Worm (Caenorhabditis elegans): Measurements from ENCODE around the gene gst-4.

gst-4 gene

ce11 chrIV:10177779-10178178 lies 35.8 kb downstream of the gst-4 start, which contains the start of gene mspn-1:
mspn-1 (plus strand) TSS chrIV:10177968.
- no peak for TF ChIP-seq ceh-82 (tag; optimal IDR thresholded peaks at IDR 0.05)
- peak; percentile 71 for TF ChIP-seq snpc-1.2 (GFP tag; IDR thresholded peaks at IDR 0.05)
- 0 out of 2 replicates have a peak, but pooled peaks have one; percentile 41 for TF ChIP-seq lin-38 (GFP tag; IDR thresholded peaks at IDR 0.05)
- no peak for TF ChIP-seq jun-1 (tag; optimal IDR thresholded peaks at IDR 0.05)
- TF ChIP-seq mes-2 (tag; optimal IDR thresholded peaks at IDR 0.05; ENCODE audit: poor library complexity, severe bottlenecking): peak; percentile 5
- TF ChIP-seq madf-5 (GFP tag; IDR thresholded peaks at IDR 0.05): 0 out of 4 replicates have a peak, but pooled peaks of 1 of the 2 experiments have one; percentile 12

DNA sequence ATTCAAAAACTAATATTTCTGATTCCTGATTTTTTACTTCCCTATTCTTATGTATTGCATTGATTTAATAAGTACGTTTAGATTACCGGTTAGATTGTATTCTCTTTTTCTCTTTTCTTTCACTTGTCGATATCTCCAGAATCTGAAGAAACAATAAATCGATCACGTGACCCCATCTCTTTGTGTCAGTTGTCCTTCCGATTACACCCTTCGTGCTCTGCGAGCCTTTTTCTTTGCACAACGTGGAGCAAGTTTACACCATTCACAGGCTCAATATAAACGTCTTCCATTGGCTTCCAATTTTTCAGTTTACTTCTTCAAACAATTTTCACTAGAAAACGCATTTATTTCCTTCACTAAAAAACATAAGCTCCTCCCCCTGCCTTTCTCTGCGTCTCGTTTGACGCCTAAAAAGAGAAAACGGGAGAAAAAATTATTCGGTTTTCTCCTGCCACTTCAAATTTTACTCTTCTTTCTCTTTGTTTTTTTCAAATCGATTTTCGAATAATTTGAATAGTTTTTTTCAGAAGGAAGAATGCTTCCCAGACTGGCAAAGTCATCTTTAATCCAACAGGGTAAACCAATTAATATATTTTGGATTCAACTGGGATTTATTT lies 38.2 kb downstream of the gst-4 start, which contains the start of gene gta-1:
gta-1 (plus strand) TSS at position 528 of the 617 bp plus-strand sequence.
- no peak for TF ChIP-seq tra-1 (GFP tag; IDR thresholded peaks at IDR 0.05)
- TF ChIP-seq ceh-20 (GFP tag; IDR thresholded peaks at IDR 0.05): no peak
- no peak for TF ChIP-seq sdz-12 (GFP tag; optimal IDR thresholded peaks at IDR 0.05)
- TF ChIP-seq lsy-2 (tag; optimal IDR thresholded peaks at IDR 0.05): peak in 1 of 2 experiments; percentile 25
- TF ChIP-seq ceh-32 (tag; optimal IDR thresholded peaks at IDR 0.05; ENCODE audit: poor library complexity): no peak
- TF ChIP-seq hlh-11 (tag; optimal IDR thresholded peaks at IDR 0.05): peak; percentile 30
- TF ChIP-seq F49E8.2 (tag; optimal IDR thresholded peaks at IDR 0.05; ENCODE audit: borderline replicate concordance): no peak
- TF ChIP-seq ama-1 (optimal IDR thresholded peaks at IDR 0.05): peak; percentile 66
- no peak for TF ChIP-seq ceh-44 (GFP tag; IDR thresholded peaks at IDR 0.05)
- TF ChIP-seq attf-4 (tag; optimal IDR thresholded peaks at IDR 0.05): no peak
- TF ChIP-seq F10B5.3 (tag; optimal IDR thresholded peaks at IDR 0.05): no peak
- TF ChIP-seq F26F4.8 (GFP tag; conservative IDR thresholded peaks at IDR 0.05): no peak
- TF ChIP-seq ceh-28 (tag; optimal IDR thresholded peaks at IDR 0.05): no peak
- TF ChIP-seq fkh-10 (GFP tag; optimal IDR thresholded peaks at IDR 0.05): peak; percentile 16
- peak; percentile 51 for TF ChIP-seq hlh-30 (tag; optimal IDR thresholded peaks at IDR 0.05; ENCODE audit: insufficient read depth)
- no peak for TF ChIP-seq rbr-2 (tag; optimal IDR thresholded peaks at IDR 0.05)
- TF ChIP-seq dve-1 (tag; optimal IDR thresholded peaks at IDR 0.05; ENCODE audit: insufficient read depth): peak; percentile 2
- TF ChIP-seq daf-8 (GFP tag; IDR thresholded peaks at IDR 0.05): no peak
- peak; percentile 18 for TF ChIP-seq nhr-11 (tag; optimal IDR thresholded peaks at IDR 0.05)
- TF ChIP-seq nhr-77 (tag; optimal IDR thresholded peaks at IDR 0.05): peak; percentile 13
- no peak for TF ChIP-seq mep-1 (tag; optimal IDR thresholded peaks at IDR 0.05)
- peak; percentile 33; the same call in 1 of the 2 replicates for TF ChIP-seq hmg-1.1 (GFP tag; IDR thresholded peaks at IDR 0.05)
- no peak for TF ChIP-seq aly-2 (tag; optimal IDR thresholded peaks at IDR 0.05)
- peak; percentile 66 for TF ChIP-seq aha-1 (tag)
- TF ChIP-seq set-16 (GFP tag; IDR thresholded peaks at IDR 0.05): no peak
- no peak for TF ChIP-seq nhr-42 (GFP tag; IDR thresholded peaks at IDR 0.05)
- no peak for TF ChIP-seq lin-15B (tag; optimal IDR thresholded peaks at IDR 0.05)
- peak; percentile 5 for TF ChIP-seq mes-2 (tag; optimal IDR thresholded peaks at IDR 0.05; ENCODE audit: poor library complexity, severe bottlenecking)
- no peak for TF ChIP-seq ces-1 (GFP tag; optimal IDR thresholded peaks at IDR 0.05)
- no peak for TF ChIP-seq tag-97 (GFP tag; IDR thresholded peaks at IDR 0.05)
- peak; percentile 44 for TF ChIP-seq zip-2 (tag; optimal IDR thresholded peaks at IDR 0.05)
- no peak for TF ChIP-seq ZK337.2 (GFP tag; IDR thresholded peaks at IDR 0.05)
- no peak for TF ChIP-seq snpc-1.2 (GFP tag; IDR thresholded peaks at IDR 0.05)
- TF ChIP-seq zip-11 (GFP tag; IDR thresholded peaks at IDR 0.05): no peak

- TF ChIP-seq Y75B8A.6 (GFP tag; IDR thresholded peaks at IDR 0.05) (no peak), fkh-10 (GFP tag; optimal IDR thresholded peaks at IDR 0.05) (peak; percentile 44)
These were observed 46.5 kb downstream of the gst-4 start for ce11 chrIV:10188505-10188904.
